Worm (Caenorhabditis elegans) whole organism, early embryonic: ENCODE results near the gene clec-43.

Source experiments
- ama-1 ChIP-seq: fragments of 150-350 bp; optimal IDR thresholded peaks from 2 replicates; lab custom pipeline; 2014
- ceh-36 ChIP-seq: sonication (generic microtip); optimal IDR thresholded peaks from 2 replicates; lab custom pipeline; 2016; ENCODE audit warnings: missing genetic modification characterization, inconsistent platforms, missing compliant biosample characterization
- flt-1 ChIP-seq: fragments of 200-800 bp; sonication (Bioruptor generic); IDR thresholded peaks from 2 replicates; pipeline ENCODE4 v1.3.6; 2022; ENCODE audit warnings: missing genetic modification characterization, missing compliant biosample characterization
- hmg-4 ChIP-seq: fragments of 200-800 bp; sonication (Bioruptor generic); optimal IDR thresholded peaks from 2 replicates; lab custom pipeline; 2018; ENCODE audit warnings: mild to moderate bottlenecking, missing genetic modification characterization, missing compliant biosample characterization

- TF ChIP-seq ama-1 (lab: Kevin White, UChicago) (no peak), ceh-36 (tag; lab: Kevin White, UChicago) (no peak), flt-1 (no peak), hmg-4 (no peak)
Observed at ce11 chrII:953052-953451, 9.2 kb downstream of the clec-43 start.
